Fruit fly (Drosophila melanogaster) whole organism, embryonic: Measurements from ENCODE around the gene SmE.

Source experiments
- Abd-B ChIP-seq: fragments of 200-800 bp; sonication (Bioruptor generic); optimal IDR thresholded peaks from 2 replicates; lab custom pipeline; 2018; ENCODE audit warnings: missing biosample characterization, mild to moderate bottlenecking, missing genetic modification characterization, moderate library complexity
- Antp ChIP-seq: fragments of 200-800 bp; sonication (Bioruptor generic); optimal IDR thresholded peaks from 3 replicates; lab custom pipeline; 2016; ENCODE audit warnings: missing biosample characterization, missing genetic modification characterization
- Atf3 ChIP-seq: fragments of 200-800 bp; sonication (Bioruptor generic); optimal IDR thresholded peaks from 3 replicates; lab custom pipeline; 2016; ENCODE audit warnings: missing biosample characterization, missing genetic modification characterization
- Blimp-1 ChIP-seq: fragments of 200-800 bp; sonication (Bioruptor generic); optimal IDR thresholded peaks from 3 replicates; lab custom pipeline; 2018; ENCODE audit warnings: missing biosample characterization, missing genetic modification characterization, mild to moderate bottlenecking, moderate library complexity, missing genetic modification reagents
- CG10147 ChIP-seq: fragments of 200-800 bp; sonication (Bioruptor generic); optimal IDR thresholded peaks from 2 replicates; lab custom pipeline; 2019; ENCODE audit warnings: missing biosample characterization, mild to moderate bottlenecking, missing genetic modification characterization, moderate library complexity
- CG10209 ChIP-seq: fragments of 200-800 bp; sonication (Bioruptor generic); optimal IDR thresholded peaks from 3 replicates; lab custom pipeline; 2017; ENCODE audit warnings: missing biosample characterization, mild to moderate bottlenecking, missing genetic modification characterization, missing genetic modification reagents
- CG10321 ChIP-seq: fragments of 200-800 bp; sonication (Bioruptor generic); IDR thresholded peaks from 2 replicates; pipeline ENCODE4 v1.3.6; 2022; ENCODE audit warnings: missing biosample characterization, missing genetic modification characterization
- CG11695 ChIP-seq: fragments of 200-800 bp; sonication (Bioruptor generic); IDR thresholded peaks from 3 replicates; pipeline ENCODE4 v1.3.6; 2022; ENCODE audit warnings: missing biosample characterization, missing genetic modification characterization
- CG12071 ChIP-seq: fragments of 200-800 bp; sonication (Bioruptor generic); optimal IDR thresholded peaks from 3 replicates; lab custom pipeline; 2018; ENCODE audit warnings: missing biosample characterization, mild to moderate bottlenecking, missing genetic modification characterization
- CG1233 ChIP-seq: fragments of 200-800 bp; sonication (Bioruptor generic); optimal IDR thresholded peaks from 4 replicates; lab custom pipeline; 2018; ENCODE audit warnings: missing biosample characterization, mild to moderate bottlenecking, missing genetic modification characterization
- CG12659 ChIP-seq: fragments of 200-800 bp; sonication (Bioruptor generic); optimal IDR thresholded peaks from 3 replicates; lab custom pipeline; 2017; ENCODE audit warnings: mild to moderate bottlenecking, missing biosample characterization, missing genetic modification reagents, missing genetic modification characterization
- CG15011 ChIP-seq: fragments of 200-800 bp; sonication (Bioruptor generic); optimal IDR thresholded peaks from 3 replicates; lab custom pipeline; 2018; ENCODE audit warnings: missing biosample characterization, mild to moderate bottlenecking, missing genetic modification characterization
- CG15514 ChIP-seq: fragments of 200-800 bp; sonication (Bioruptor generic); optimal IDR thresholded peaks from 3 replicates; lab custom pipeline; 2017; ENCODE audit warnings: missing biosample characterization, missing genetic modification characterization, mild to moderate bottlenecking, moderate library complexity, missing genetic modification reagents
- CG17612 ChIP-seq: fragments of 200-800 bp; sonication (Bioruptor generic); IDR thresholded peaks from 2 replicates; pipeline ENCODE4 v1.3.6; 2022; ENCODE audit warnings: missing biosample characterization, missing genetic modification characterization
- CG1792 ChIP-seq: fragments of 200-800 bp; sonication (Bioruptor generic); optimal IDR thresholded peaks from 2 replicates; lab custom pipeline; 2016; ENCODE audit warnings: missing biosample characterization, missing genetic modification characterization
- CG18262 ChIP-seq: fragments of 200-800 bp; optimal IDR thresholded peaks from 3 replicates; lab custom pipeline; 2019; ENCODE audit warnings: missing biosample characterization, mild to moderate bottlenecking, missing genetic modification characterization, moderate library complexity
- CG3163 ChIP-seq: fragments of 200-800 bp; sonication (Bioruptor generic); optimal IDR thresholded peaks from 3 replicates; lab custom pipeline; 2016; ENCODE audit warnings: missing biosample characterization, missing genetic modification characterization
- CG3726 ChIP-seq: fragments of 200-800 bp; sonication (Bioruptor generic); IDR thresholded peaks from 3 replicates; pipeline ENCODE4, ENCODE4 v1.3.6; 2022; ENCODE audit warnings: missing biosample characterization, missing genetic modification characterization
- CG4282 ChIP-seq: fragments of 200-800 bp; sonication (Bioruptor generic); optimal IDR thresholded peaks from 2 replicates; lab custom pipeline; 2016; ENCODE audit warnings: missing biosample characterization, missing genetic modification characterization
- CG4404 ChIP-seq: fragments of 200-800 bp; sonication (Bioruptor generic); IDR thresholded peaks from 2 replicates; pipeline ENCODE4 v1.3.6; 2022; ENCODE audit warnings: missing biosample characterization, missing genetic modification characterization
- CG4707 ChIP-seq: fragments of 200-800 bp; sonication (Bioruptor generic); optimal IDR thresholded peaks from 2 replicates; lab custom pipeline; 2018; ENCODE audit warnings: missing biosample characterization, mild to moderate bottlenecking, missing genetic modification characterization, moderate library complexity
- CG6175 ChIP-seq: fragments of 200-800 bp; sonication (Bioruptor generic); IDR thresholded peaks from 3 replicates; pipeline ENCODE4 v1.3.6; 2022; ENCODE audit warnings: missing biosample characterization, missing genetic modification characterization
- CG7745 ChIP-seq: fragments of 200-800 bp; sonication (Bioruptor generic); optimal IDR thresholded peaks from 2 replicates; lab custom pipeline; 2018; ENCODE audit warnings: missing biosample characterization, mild to moderate bottlenecking, missing genetic modification characterization, moderate library complexity
- ERR ChIP-seq: fragments of 200-800 bp; sonication (Bioruptor generic); optimal IDR thresholded peaks from 2 replicates; lab custom pipeline; 2016; ENCODE audit warnings: missing biosample characterization, missing genetic modification characterization
- Lpt ChIP-seq: fragments of >200 bp; optimal IDR thresholded peaks from 2 replicates; lab custom pipeline; 2018; ENCODE audit warnings: missing biosample characterization, missing genetic modification characterization
- Nf-YA ChIP-seq: fragments of 200-800 bp; sonication (Bioruptor generic); IDR thresholded peaks from 2 replicates; pipeline ENCODE4 v1.3.6; 2022; ENCODE audit warnings: missing biosample characterization, missing genetic modification characterization
- Nf-YC ChIP-seq: fragments of 200-800 bp; optimal IDR thresholded peaks from 3 replicates; lab custom pipeline; 2019; ENCODE audit warnings: missing biosample characterization, mild to moderate bottlenecking, missing genetic modification characterization, moderate library complexity
- Oaz ChIP-seq: fragments of 200-800 bp; sonication (Bioruptor generic); IDR thresholded peaks from 2 replicates; pipeline ENCODE4 v1.3.6; 2022; ENCODE audit warnings: missing biosample characterization, missing genetic modification characterization
- Ravus ChIP-seq: fragments of 200-800 bp; sonication (Bioruptor generic); IDR thresholded peaks from 2 replicates; pipeline ENCODE4 v1.3.6; 2022; ENCODE audit warnings: missing biosample characterization, missing genetic modification characterization
- Xbp1 ChIP-seq: fragments of 200-800 bp; sonication (Bioruptor generic); optimal IDR thresholded peaks from 3 replicates; lab custom pipeline; 2016; ENCODE audit warnings: missing biosample characterization, mild to moderate bottlenecking, missing genetic modification characterization
- abd-A ChIP-seq: fragments of 200-800 bp; sonication (Bioruptor generic); optimal IDR thresholded peaks from 3 replicates; lab custom pipeline; 2019; ENCODE audit warnings: missing biosample characterization, mild to moderate bottlenecking, missing genetic modification characterization, moderate library complexity
- ara ChIP-seq: fragments of 200-800 bp; sonication (Bioruptor generic); IDR thresholded peaks from 2 replicates; pipeline ENCODE4 v1.3.6; 2022; ENCODE audit warnings: missing biosample characterization, missing genetic modification characterization
- bab2 ChIP-seq: fragments of 200-800 bp; sonication (Bioruptor generic); optimal IDR thresholded peaks from 2 replicates; lab custom pipeline; 2016; ENCODE audit warnings: missing biosample characterization, missing genetic modification characterization
- bowl ChIP-seq: fragments of 200-800 bp; sonication (Bioruptor generic); IDR thresholded peaks from 2 replicates; pipeline ENCODE4 v1.3.6; 2022; ENCODE audit warnings: missing biosample characterization, missing genetic modification characterization
- cg ChIP-seq: fragments of 200-800 bp; sonication (Bioruptor generic); optimal IDR thresholded peaks from 3 replicates; lab custom pipeline; 2019; ENCODE audit warnings: missing biosample characterization, mild to moderate bottlenecking, missing genetic modification characterization, moderate library complexity
- danr ChIP-seq: fragments of 200-800 bp; sonication (Bioruptor generic); IDR thresholded peaks from 2 replicates; pipeline ENCODE4 v1.3.6; 2022; ENCODE audit warnings: missing biosample characterization, missing genetic modification characterization
- dm ChIP-seq: fragments of 200-800 bp; sonication (Bioruptor generic); optimal IDR thresholded peaks from 3 replicates; lab custom pipeline; 2016; ENCODE audit warnings: missing biosample characterization, missing genetic modification characterization
- exex ChIP-seq: fragments of 200-800 bp; sonication (Bioruptor generic); optimal IDR thresholded peaks from 4 replicates; lab custom pipeline; 2018; ENCODE audit warnings: missing biosample characterization, mild to moderate bottlenecking, missing genetic modification characterization, moderate library complexity
- fu2 ChIP-seq: fragments of 200-800 bp; sonication (Bioruptor generic); optimal IDR thresholded peaks from 2 replicates; lab custom pipeline; 2016; ENCODE audit warnings: missing biosample characterization, missing genetic modification characterization
- gfzf ChIP-seq: fragments of 200-800 bp; sonication (Bioruptor generic); optimal IDR thresholded peaks from 2 replicates; lab custom pipeline; 2016; ENCODE audit warnings: missing biosample characterization, mild to moderate bottlenecking, missing genetic modification characterization, moderate library complexity
- ham ChIP-seq: fragments of 200-800 bp; sonication (Bioruptor generic); IDR thresholded peaks from 2 replicates; pipeline ENCODE4 v1.3.6; 2022; ENCODE audit warnings: missing biosample characterization, missing genetic modification characterization
- kni ChIP-seq: fragments of 200-800 bp; sonication (Bioruptor generic); optimal IDR thresholded peaks from 3 replicates; lab custom pipeline; 2017; ENCODE audit warnings: mild to moderate bottlenecking, missing biosample characterization, missing genetic modification reagents, missing genetic modification characterization
- maf-S ChIP-seq: fragments of 200-800 bp; sonication (Bioruptor generic); optimal IDR thresholded peaks from 2 replicates; lab custom pipeline; 2016; ENCODE audit warnings: missing biosample characterization, missing genetic modification characterization
- mam ChIP-seq: fragments of 200-800 bp; sonication (Bioruptor generic); optimal IDR thresholded peaks from 3 replicates; lab custom pipeline; 2016; ENCODE audit warnings: missing biosample characterization, missing genetic modification characterization
- mirr ChIP-seq: fragments of 200-800 bp; sonication (Bioruptor generic); optimal IDR thresholded peaks from 3 replicates; lab custom pipeline; 2018; ENCODE audit warnings: missing biosample characterization, mild to moderate bottlenecking, missing genetic modification characterization
- nerfin-2 ChIP-seq: fragments of 200-800 bp; sonication (Bioruptor generic); IDR thresholded peaks from 2 replicates; pipeline ENCODE4 v1.3.6; 2022; ENCODE audit warnings: missing biosample characterization, missing genetic modification characterization; ENCODE audit not compliant: partially characterized antibody
- ranshi ChIP-seq: fragments of 200-800 bp; sonication (Bioruptor generic); IDR thresholded peaks from 2 replicates; pipeline ENCODE4 v1.3.6; 2022; ENCODE audit warnings: missing biosample characterization, missing genetic modification characterization
- seq ChIP-seq: fragments of 200-800 bp; sonication (Bioruptor generic); IDR thresholded peaks from 2 replicates; pipeline ENCODE4 v1.3.6; 2022; ENCODE audit warnings: missing biosample characterization, missing genetic modification characterization
- ssp ChIP-seq: fragments of 200-800 bp; sonication (Bioruptor generic); IDR thresholded peaks from 2 replicates; pipeline ENCODE4 v1.3.6; 2022; ENCODE audit warnings: missing biosample characterization, missing genetic modification characterization
- usp ChIP-seq: fragments of >200 bp; optimal IDR thresholded peaks from 2 replicates; lab custom pipeline; 2017; ENCODE audit warnings: missing biosample characterization, missing genetic modification characterization
- wor ChIP-seq: fragments of 200-800 bp; sonication (Bioruptor generic); IDR thresholded peaks from 2 replicates; pipeline ENCODE4 v1.3.6; 2022; ENCODE audit warnings: missing biosample characterization, missing genetic modification characterization

SmE gene

DNA sequence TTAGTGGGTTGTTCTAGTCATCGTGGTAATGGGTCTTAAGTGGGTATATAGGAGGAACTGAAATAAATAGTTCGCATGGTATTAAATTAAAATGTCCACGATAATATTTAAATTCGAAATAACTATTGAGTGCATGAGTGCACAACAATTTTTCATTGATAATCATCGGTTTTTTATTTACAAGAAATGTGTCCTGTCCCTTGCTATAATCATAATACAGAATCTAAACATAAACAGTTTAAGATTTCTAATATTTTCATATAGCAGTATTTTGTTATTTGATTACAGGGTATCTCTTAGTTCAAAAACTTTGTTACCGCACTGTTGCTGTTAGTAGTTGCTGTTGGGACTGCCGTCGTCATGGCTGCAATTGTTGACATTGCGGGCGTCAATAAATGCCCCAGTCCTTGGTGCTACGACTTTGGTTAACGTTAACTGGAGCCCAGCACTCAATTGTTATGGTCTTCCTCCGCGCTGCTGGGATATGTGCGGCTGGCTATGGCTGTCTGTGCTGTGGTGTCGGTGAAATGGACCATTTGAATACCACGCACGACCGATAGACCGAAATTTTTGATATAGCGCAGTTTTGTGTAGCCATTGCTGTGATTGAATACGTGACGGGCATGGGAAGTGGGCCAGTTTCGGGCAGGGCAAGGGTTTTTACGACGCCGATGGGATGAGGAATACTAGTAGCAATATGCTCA, 13.3 kb downstream of the SmE start (continued):
- TF ChIP-seq CG10321 (GFP tag; lab: Robert Waterston, UW) = no peak
- TF ChIP-seq Oaz = no peak
- TF ChIP-seq exex (tag; lab: Kevin White, UChicago) = no peak
- no peak for TF ChIP-seq ERR (GFP tag; lab: Kevin White, UChicago)
- TF ChIP-seq CG1792 (GFP tag; lab: Kevin White, UChicago) = no peak
- no peak for TF ChIP-seq CG17612 (GFP tag; lab: Robert Waterston, UW)
- peak; percentile 33; the same call in 1 of the 2 replicates for TF ChIP-seq seq (GFP tag; lab: Robert Waterston, UW)
- no peak for TF ChIP-seq usp (GFP tag; lab: Kevin White, UChicago)
- peak; percentile 43 for TF ChIP-seq bab2 (GFP tag; lab: Kevin White, UChicago)
- TF ChIP-seq CG15514 = peak; percentile 41
- peak; percentile 39 for TF ChIP-seq Abd-B (GFP tag; lab: Kevin White, UChicago)
- TF ChIP-seq CG11695 (GFP tag; lab: Robert Waterston, UW) = peak; percentile 43; the same call in 1 of the 3 replicates
- TF ChIP-seq CG12071 (GFP tag; lab: Kevin White, UChicago) = no peak
- no peak for TF ChIP-seq dm (GFP tag; lab: Kevin White, UChicago)
- 0 out of 2 replicates have a peak, but pooled peaks have one; percentile 33 for TF ChIP-seq danr (GFP tag; lab: Robert Waterston, UW)
- no peak for TF ChIP-seq ranshi
- no peak for TF ChIP-seq CG4707 (GFP tag; lab: Kevin White, UChicago)
- TF ChIP-seq CG12659 = peak; percentile 32
- TF ChIP-seq CG1233 = no peak
- peak; percentile 0 for TF ChIP-seq Antp (GFP tag; lab: Kevin White, UChicago)
- TF ChIP-seq CG15011 (GFP tag; lab: Kevin White, UChicago) = peak; percentile 39
- no peak for TF ChIP-seq gfzf (GFP tag; lab: Kevin White, UChicago)
- TF ChIP-seq fu2 = no peak
- 0 out of 2 replicates have a peak, but pooled peaks have one; percentile 24 for TF ChIP-seq CG4404
- TF ChIP-seq Ravus (GFP tag; lab: Robert Waterston, UW) = no peak
- TF ChIP-seq Lpt = no peak
- TF ChIP-seq Atf3 = no peak
- peak; percentile 96 for TF ChIP-seq abd-A (tag; lab: Kevin White, UChicago)
- TF ChIP-seq cg (GFP tag; lab: Kevin White, UChicago) = no peak
- TF ChIP-seq CG18262 (tag; lab: Kevin White, UChicago) = peak; percentile 50
- TF ChIP-seq CG4282 = no peak
- no peak for TF ChIP-seq CG6175
- peak; percentile 42 for TF ChIP-seq Xbp1 (GFP tag; lab: Kevin White, UChicago)
- TF ChIP-seq mam (GFP tag; lab: Kevin White, UChicago) = peak; percentile 41
- no peak for TF ChIP-seq CG3726
- TF ChIP-seq Blimp-1 = peak; percentile 18
- TF ChIP-seq nerfin-2 = no peak
- no peak for TF ChIP-seq wor (GFP tag; lab: Robert Waterston, UW)
- TF ChIP-seq CG3163 (GFP tag; lab: Kevin White, UChicago) = no peak
- no peak for TF ChIP-seq ham (GFP tag; lab: Robert Waterston, UW)
- no peak for TF ChIP-seq ara (GFP tag; lab: Robert Waterston, UW)
- TF ChIP-seq ssp (GFP tag; lab: Robert Waterston, UW) = peak; percentile 9; the same call in 1 of the 2 replicates
- peak; percentile 59 for TF ChIP-seq CG10209 (GFP tag; lab: Kevin White, UChicago)
- no peak for TF ChIP-seq Nf-YA
- peak; percentile 73 for TF ChIP-seq kni (GFP tag; lab: Kevin White, UChicago)
- TF ChIP-seq mirr (GFP tag; lab: Kevin White, UChicago) = no peak
- TF ChIP-seq bowl (GFP tag; lab: Robert Waterston, UW) = no peak
- TF ChIP-seq maf-S (GFP tag; lab: Kevin White, UChicago) = no peak
- peak; percentile 4 for TF ChIP-seq Nf-YC (tag; lab: Kevin White, UChicago)
- TF ChIP-seq CG7745 (tag; lab: Kevin White, UChicago) = no peak
- TF ChIP-seq CG10147 (GFP tag; lab: Kevin White, UChicago) = peak; percentile 78
